Fruit fly (Drosophila melanogaster) whole organism: Measurements from ENCODE around the gene CG14207.

Source experiments
- CG8478 ChIP-seq: fragments of >200 bp; optimal IDR thresholded peaks from 2 replicates; lab custom pipeline; 2018; ENCODE audit warnings: inconsistent platforms
- Dll ChIP-seq: fragments of >200 bp; optimal IDR thresholded peaks from 2 replicates; lab custom pipeline; 2017
- EcR ChIP-seq, 2 experiments: fragments of >200 bp; optimal IDR thresholded peaks; 2 replicates each; lab custom pipeline; 2017; ENCODE audit warnings: missing biosample characterization in 2 of 2, missing genetic modification characterization in 2 of 2, missing genetic modification reagents in 2 of 2
- pan ChIP-seq: fragments of >200 bp; optimal IDR thresholded peaks from 2 replicates; lab custom pipeline; 2017
- psq ChIP-seq: fragments of >200 bp; optimal IDR thresholded peaks from 2 replicates; lab custom pipeline; 2017
- usp ChIP-seq: fragments of >200 bp; optimal IDR thresholded peaks from 2 replicates; lab custom pipeline; 2017; ENCODE audit warnings: missing biosample characterization, missing genetic modification characterization, mixed read lengths

DNA sequence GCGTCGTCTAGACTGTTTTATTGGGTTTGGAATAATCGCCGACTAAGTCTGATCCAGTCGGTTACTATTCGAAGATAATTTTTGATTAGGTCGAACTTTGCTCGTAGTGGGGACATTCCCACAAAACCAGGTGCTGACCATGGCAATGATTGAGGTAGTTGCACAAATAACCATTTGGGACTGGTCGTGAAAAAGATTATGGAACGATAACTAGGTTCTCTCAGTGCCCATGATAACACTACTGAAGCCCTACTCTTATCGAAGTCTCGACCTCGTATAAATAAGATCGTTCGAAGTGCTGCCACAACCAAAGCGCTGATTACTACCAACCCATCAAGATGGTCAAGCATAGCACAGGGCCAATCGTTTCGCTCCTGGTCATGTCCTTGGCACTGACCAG, 12.7 kb upstream of the CG14207 start, which contains the start of gene CG14205:
- TF ChIP-seq usp (GFP tag; lab: Kevin White, UChicago) (no peak), psq (lab: Kevin White, UChicago) (no peak), Dll (lab: Kevin White, UChicago) (no peak), EcR (GFP tag; optimal IDR thresholded peaks at IDR 0.05; lab: Kevin White, UChicago) (no peak), CG8478 (lab: Kevin White, UChicago) (no peak), pan (lab: Kevin White, UChicago) (no peak)
